Worm (Caenorhabditis elegans): ENCODE measurements around the gene ZK1248.17.

- TF ChIP-seq unc-62 (GFP tag; optimal IDR thresholded peaks at IDR 0.05) = no peak
- TF ChIP-seq nhr-120 (GFP tag; IDR thresholded peaks at IDR 0.05) = no peak
- TF ChIP-seq B0019.2 (GFP tag; conservative IDR thresholded peaks at IDR 0.05) = no peak
Measured at ce11 chrII:5801075-5801474, 44.3 kb downstream of the ZK1248.17 start, which contains the start of the genes K05F1.9 and K05F1.1.
